Worm (Caenorhabditis elegans) whole organism, L1 larva: ENCODE measurements around the gene str-143.

Experiments used
- C04F5.9 ChIP-seq: sonication (generic microtip); optimal IDR thresholded peaks from 2 replicates; lab custom pipeline; 2016; ENCODE audit warnings: missing genetic modification characterization, missing compliant biosample characterization
- C16A3.4 ChIP-seq: fragments of 150-350 bp; optimal IDR thresholded peaks from 2 replicates; lab custom pipeline; 2014; ENCODE audit warnings: missing biosample characterization, missing genetic modification characterization
- C34B4.2 ChIP-seq: sonication (generic microtip); optimal IDR thresholded peaks from 2 replicates; lab custom pipeline; 2017; ENCODE audit warnings: mild to moderate bottlenecking, missing genetic modification characterization, missing compliant biosample characterization
- F16B12.6 ChIP-seq: fragments of 150-350 bp; optimal IDR thresholded peaks from 2 replicates; lab custom pipeline; 2014; ENCODE audit warnings: missing biosample characterization, missing genetic modification characterization
- ama-1 ChIP-seq: fragments of 150-350 bp; optimal IDR thresholded peaks from 2 replicates; lab custom pipeline; 2014
- blmp-1 ChIP-seq: fragments of 150-350 bp; optimal IDR thresholded peaks from 2 replicates; lab custom pipeline; 2014; ENCODE audit warnings: missing biosample characterization, missing genetic modification characterization
- ceh-63 ChIP-seq: fragments of 200-800 bp; sonication (Bioruptor generic); optimal IDR thresholded peaks from 2 replicates; lab custom pipeline; 2018; ENCODE audit warnings: mild to moderate bottlenecking, missing genetic modification characterization, missing compliant biosample characterization
- ceh-8 ChIP-seq: fragments of 200-800 bp; sonication (Bioruptor generic); optimal IDR thresholded peaks from 2 replicates; lab custom pipeline; 2018; ENCODE audit warnings: mild to moderate bottlenecking, missing genetic modification characterization, moderate library complexity, missing compliant biosample characterization
- ceh-82 ChIP-seq, 3 experiments: fragments of 150-350 bp in 1 of 3; sonication (generic microtip) in 2 of 3; optimal IDR thresholded peaks; 2 replicates each; lab custom pipeline; 2014 to 2017; ENCODE audit warnings: missing biosample characterization in 3 of 3, missing genetic modification characterization in 3 of 3
- ceh-88 ChIP-seq: fragments of 200-800 bp; sonication (Bioruptor generic); IDR thresholded peaks from 2 replicates; pipeline ENCODE4 v1.3.6; 2022; ENCODE audit warnings: missing genetic modification characterization, missing compliant biosample characterization
- ceh-90 ChIP-seq: sonication (generic microtip); optimal IDR thresholded peaks from 2 replicates; lab custom pipeline; 2016; ENCODE audit warnings: missing genetic modification characterization, missing compliant biosample characterization
- dpl-1 ChIP-seq, 3 experiments: fragments of 150-350 bp in 2 of 3; sonication (generic microtip) in 1 of 3; optimal IDR thresholded peaks; 2 replicates each; lab custom pipeline; 2014 to 2017; ENCODE audit warnings: missing biosample characterization in 3 of 3, missing genetic modification characterization in 3 of 3, missing genetic modification reagents in 3 of 3
- dsc-1 ChIP-seq: sonication (generic microtip); optimal IDR thresholded peaks from 2 replicates; lab custom pipeline; 2016; ENCODE audit warnings: mild to moderate bottlenecking, missing genetic modification characterization, missing compliant biosample characterization
- egl-13 ChIP-seq: sonication (generic microtip); optimal IDR thresholded peaks from 2 replicates; lab custom pipeline; 2016; ENCODE audit warnings: missing genotype, missing genetic modification reagents, missing genetic modification characterization, missing compliant biosample characterization
- egl-27 ChIP-seq, 2 experiments: fragments of 150-350 bp in 1 of 2; sonication (generic microtip); optimal IDR thresholded peaks; 3 replicates each; lab custom pipeline; 2017 to 2018; ENCODE audit warnings: missing biosample characterization in 2 of 2, missing genetic modification characterization in 2 of 2, missing genetic modification reagents in 2 of 2
- elt-3 ChIP-seq, 6 experiments: fragments of 150-350 bp in 1 of 6; sonication (generic microtip); optimal IDR thresholded peaks; 2 replicates each; lab custom pipeline; 2017 to 2018; ENCODE audit warnings: missing biosample characterization in 6 of 6, missing genetic modification characterization in 6 of 6, inconsistent platforms in 1 of 6
- ets-5 ChIP-seq: fragments of 200-800 bp; sonication (Bioruptor generic); IDR thresholded peaks from 2 replicates; pipeline ENCODE4 v1.3.6; 2022; ENCODE audit warnings: missing genetic modification characterization, missing compliant biosample characterization
- fkh-10 ChIP-seq: sonication (generic microtip); optimal IDR thresholded peaks from 2 replicates; lab custom pipeline; 2017; ENCODE audit warnings: missing biosample characterization, missing genetic modification reagents, missing genetic modification characterization
- fkh-4 ChIP-seq: sonication (generic microtip); optimal IDR thresholded peaks from 2 replicates; lab custom pipeline; 2016; ENCODE audit warnings: missing compliant biosample characterization, missing genetic modification characterization, borderline replicate concordance
- grh-1 ChIP-seq: fragments of 200-800 bp; sonication (Bioruptor generic); IDR thresholded peaks from 2 replicates; pipeline ENCODE4 v1.3.6; 2022; ENCODE audit warnings: missing genetic modification reagents, missing genetic modification characterization, missing compliant biosample characterization
- hlh-4 ChIP-seq: sonication (generic microtip); optimal IDR thresholded peaks from 2 replicates; lab custom pipeline; 2016; ENCODE audit warnings: mild to moderate bottlenecking, missing genetic modification characterization, missing compliant biosample characterization
- isw-1 ChIP-seq: fragments of 200-800 bp; sonication (Bioruptor generic); IDR thresholded peaks from 2 replicates; pipeline ENCODE4 v1.3.6; 2022; ENCODE audit warnings: missing genetic modification characterization, missing compliant biosample characterization
- lin-14 ChIP-seq: fragments of 200-800 bp; sonication (Bioruptor generic); optimal IDR thresholded peaks from 2 replicates; lab custom pipeline; 2018; ENCODE audit warnings: mild to moderate bottlenecking, missing genetic modification characterization, moderate library complexity, missing compliant biosample characterization
- lin-15B ChIP-seq: fragments of 150-350 bp; sonication (generic microtip); optimal IDR thresholded peaks from 3 replicates; lab custom pipeline; 2014; ENCODE audit warnings: missing biosample characterization, missing genetic modification characterization
- lin-35 ChIP-seq, 2 experiments: fragments of 150-350 bp; optimal IDR thresholded peaks; 2 replicates each; lab custom pipeline; 2014; ENCODE audit warnings: missing biosample characterization in 2 of 2, missing genetic modification characterization in 2 of 2, missing genetic modification reagents in 2 of 2
- lsy-2 ChIP-seq, 2 experiments: fragments of 150-350 bp; optimal IDR thresholded peaks; 2 replicates each; lab custom pipeline; 2014; ENCODE audit warnings: missing biosample characterization in 2 of 2, missing genetic modification characterization in 2 of 2
- mab-9 ChIP-seq: fragments of 200-800 bp; sonication (Bioruptor generic); IDR thresholded peaks from 2 replicates; pipeline ENCODE4 v1.3.6; 2022; ENCODE audit warnings: missing genetic modification reagents, missing genetic modification characterization, missing compliant biosample characterization
- mef-2 ChIP-seq: fragments of 150-350 bp; optimal IDR thresholded peaks from 2 replicates; lab custom pipeline; 2014; ENCODE audit warnings: missing biosample characterization, missing genetic modification characterization
- nhr-12 ChIP-seq: sonication (generic microtip); optimal IDR thresholded peaks from 2 replicates; lab custom pipeline; 2017; ENCODE audit warnings: missing biosample characterization, missing genetic modification characterization
- nhr-237 ChIP-seq: fragments of 150-350 bp; optimal IDR thresholded peaks from 2 replicates; lab custom pipeline; 2014; ENCODE audit warnings: missing biosample characterization, missing genetic modification characterization
- nhr-47 ChIP-seq: sonication (generic microtip); optimal IDR thresholded peaks from 2 replicates; lab custom pipeline; 2016; ENCODE audit warnings: mild to moderate bottlenecking, missing genetic modification characterization, moderate library complexity, missing compliant biosample characterization
- nhr-77 ChIP-seq: fragments of 150-350 bp; optimal IDR thresholded peaks from 2 replicates; lab custom pipeline; 2014; ENCODE audit warnings: missing biosample characterization, missing genetic modification characterization
- nhr-85 ChIP-seq: sonication (generic microtip); peaks from one replicate; lab custom pipeline; 2016; ENCODE audit warnings: missing genetic modification characterization, inconsistent platforms, missing compliant biosample characterization
- nhr-90 ChIP-seq: sonication (generic microtip); optimal IDR thresholded peaks from 2 replicates; lab custom pipeline; 2016; ENCODE audit warnings: mild to moderate bottlenecking, missing genetic modification characterization, missing compliant biosample characterization; ENCODE audit not compliant: poor library complexity
- pag-3 ChIP-seq: sonication (generic microtip); optimal IDR thresholded peaks from 2 replicates; lab custom pipeline; 2017; ENCODE audit warnings: missing genetic modification characterization, mild to moderate bottlenecking, missing compliant biosample characterization, antibody characterized with exemption, borderline replicate concordance; ENCODE audit not compliant: insufficient read depth
- pax-3 ChIP-seq: fragments of 200-800 bp; sonication (Bioruptor generic); optimal IDR thresholded peaks from 2 replicates; lab custom pipeline; 2018; ENCODE audit warnings: mild to moderate bottlenecking, missing genetic modification characterization, moderate library complexity, missing compliant biosample characterization
- rnt-1 ChIP-seq: sonication (generic microtip); optimal IDR thresholded peaks from 2 replicates; lab custom pipeline; 2016; ENCODE audit warnings: mild to moderate bottlenecking, missing genetic modification characterization, moderate library complexity, missing compliant biosample characterization
- skn-1 ChIP-seq: fragments of 150-350 bp; optimal IDR thresholded peaks from 2 replicates; lab custom pipeline; 2014; ENCODE audit warnings: missing biosample characterization, missing genetic modification characterization
- snu-23 ChIP-seq: sonication (generic microtip); optimal IDR thresholded peaks from 2 replicates; lab custom pipeline; 2016; ENCODE audit warnings: missing genetic modification characterization, missing compliant biosample characterization
- sptf-1 ChIP-seq: fragments of 150-350 bp; optimal IDR thresholded peaks from 2 replicates; lab custom pipeline; 2014; ENCODE audit warnings: missing biosample characterization, missing genetic modification characterization
- tbx-2 ChIP-seq: sonication (generic microtip); optimal IDR thresholded peaks from 2 replicates; lab custom pipeline; 2016; ENCODE audit warnings: missing genetic modification characterization, missing compliant biosample characterization
- tlp-1 ChIP-seq: fragments of 150-350 bp; optimal IDR thresholded peaks from 2 replicates; lab custom pipeline; 2014; ENCODE audit warnings: missing biosample characterization, missing genetic modification characterization
- unc-130 ChIP-seq: fragments of 150-350 bp; optimal IDR thresholded peaks from 2 replicates; lab custom pipeline; 2017; ENCODE audit warnings: missing biosample characterization, missing genetic modification characterization, inconsistent platforms
- unc-98 ChIP-seq: fragments of 200-800 bp; sonication (Bioruptor generic); IDR thresholded peaks from 2 replicates; pipeline ENCODE4 v1.3.6; 2022; ENCODE audit warnings: missing genetic modification characterization, missing compliant biosample characterization
- ztf-11 ChIP-seq, 2 experiments: sonication (generic microtip); optimal IDR thresholded peaks; 2 replicates each; lab custom pipeline; 2016 to 2017; ENCODE audit warnings: missing genetic modification characterization in 2 of 2, missing biosample characterization in 1 of 2, missing compliant biosample characterization in 1 of 2
- ztf-4 ChIP-seq: fragments of 150-350 bp; optimal IDR thresholded peaks from 2 replicates; lab custom pipeline; 2014; ENCODE audit warnings: missing biosample characterization, missing genetic modification characterization

str-143 gene

ce11 chrV:8031121-8031520 lies 38.4 kb downstream of the str-143 start, which contains the start of gene vars-1 (continued):
- TF ChIP-seq dsc-1 (tag; lab: Kevin White, UChicago) (peak; percentile 51), sptf-1 (no peak), C04F5.9 (no peak), blmp-1 (peak; percentile 70), unc-130 (tag; lab: Kevin White, UChicago) (peak; percentile 63), ztf-4 (tag; lab: Kevin White, UChicago) (no peak), isw-1 (peak; percentile 23; the same call in 1 of the 2 replicates), lin-14 (no peak), C34B4.2 (tag; lab: Kevin White, UChicago) (no peak), unc-98 (no peak), snu-23 (GFP tag; lab: Kevin White, UChicago) (peak; percentile 75), tbx-2 (peak; percentile 66), skn-1 (tag; lab: Kevin White, UChicago) (peak; percentile 57), hlh-4 (tag; lab: Kevin White, UChicago) (no peak), C16A3.4 (tag; lab: Kevin White, UChicago) (peak; percentile 67), nhr-90 (tag; lab: Kevin White, UChicago) (peak; percentile 61), nhr-77 (peak; percentile 51), fkh-4 (tag; lab: Kevin White, UChicago) (no peak), egl-13 (tag; lab: Kevin White, UChicago) (no peak), F16B12.6 (tag; lab: Kevin White, UChicago) (peak; percentile 52)

DNA sequence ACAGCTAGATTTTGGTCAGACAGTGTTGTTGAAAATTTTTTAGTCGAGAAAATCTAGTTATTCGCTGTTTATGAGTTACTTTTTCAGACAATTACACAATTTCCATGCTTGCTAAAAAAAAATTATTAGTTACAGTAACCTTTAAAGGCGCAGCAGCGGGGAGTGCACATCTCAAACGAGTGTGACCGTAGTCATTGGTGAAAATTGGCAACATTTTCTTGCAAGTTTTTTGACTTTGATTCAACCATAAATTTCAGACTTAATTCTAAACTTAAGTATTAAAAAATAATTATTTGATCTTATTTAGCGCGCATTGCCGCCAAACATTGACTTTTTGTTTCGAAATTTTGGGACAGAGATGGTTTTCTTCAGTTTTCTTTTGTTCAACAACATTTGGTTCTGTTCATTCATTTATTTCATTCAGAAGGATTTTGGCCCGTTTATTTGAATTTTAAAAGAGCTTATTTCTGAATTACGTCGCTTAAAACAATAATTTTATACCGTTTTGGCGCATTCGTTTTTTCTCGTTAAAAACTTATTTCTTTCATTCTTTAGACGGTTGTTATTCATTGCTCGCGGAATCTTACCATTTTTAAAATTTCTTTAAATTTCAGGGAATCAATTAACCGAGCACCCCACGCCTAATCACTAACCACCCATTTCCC lies 40.6 kb downstream of the str-143 start, which contains the start of gene oma-2:
TSS of gene oma-2 (plus strand) at position 615 of the 665 bp plus-strand sequence.
- TF ChIP-seq elt-3 (tag; optimal IDR thresholded peaks at IDR 0.05; lab: Kevin White, UChicago) = no peak
- TF ChIP-seq ama-1 (lab: Kevin White, UChicago) = no peak
- peak in 1 of 2 experiments; percentile 7 for TF ChIP-seq lsy-2 (tag; optimal IDR thresholded peaks at IDR 0.05; lab: Kevin White, UChicago)

ce11 chrV:8027429-8028142 lies 42.0 kb downstream of the str-143 start:
- TF ChIP-seq pag-3 (tag; lab: Kevin White, UChicago) (no peak), blmp-1 (peak; percentile 82), pax-3 (tag; lab: Kevin White, UChicago) (no peak), mef-2 (tag; lab: Kevin White, UChicago) (no peak), lin-15B (no peak), nhr-90 (tag; lab: Kevin White, UChicago) (no peak), isw-1 (no peak), nhr-12 (tag; lab: Kevin White, UChicago) (no peak), grh-1 (GFP tag; lab: Robert Waterston, UW) (peak; percentile 74), ceh-63 (GFP tag; lab: Kevin White, UChicago) (no peak), unc-98 (no peak), nhr-85 (peak; percentile 90), ceh-88 (no peak), nhr-47 (tag; lab: Kevin White, UChicago) (no peak), ceh-82 (tag; optimal IDR thresholded peaks at IDR 0.05; lab: Kevin White, UChicago) (no peak), egl-27 (tag; optimal IDR thresholded peaks at IDR 0.05; lab: Kevin White, UChicago) (no peak), nhr-237 (tag; lab: Kevin White, UChicago) (no peak), tlp-1 (tag; lab: Kevin White, UChicago) (no peak), ceh-90 (tag; lab: Kevin White, UChicago) (no peak), ets-5 (no peak), fkh-10 (GFP tag; lab: Kevin White, UChicago) (no peak), elt-3 (tag; optimal IDR thresholded peaks at IDR 0.05; lab: Kevin White, UChicago) (peak in 5 of 6 experiments; percentile 9 to 82 (median 30)), ceh-8 (GFP tag; lab: Kevin White, UChicago) (no peak), dpl-1 (GFP tag; optimal IDR thresholded peaks at IDR 0.05; lab: Kevin White, UChicago) (no peak), ztf-11 (tag; optimal IDR thresholded peaks at IDR 0.05; lab: Kevin White, UChicago) (no peak), snu-23 (GFP tag; lab: Kevin White, UChicago) (peak; percentile 43), mab-9 (GFP tag; lab: Robert Waterston, UW) (no peak), lin-35 (GFP tag; optimal IDR thresholded peaks at IDR 0.05; lab: Kevin White, UChicago) (peak in 1 of 2 experiments; percentile 9), rnt-1 (tag; lab: Kevin White, UChicago) (no peak), lsy-2 (tag; optimal IDR thresholded peaks at IDR 0.05; lab: Kevin White, UChicago) (peak in 1 of 2 experiments; percentile 53)
